Fruit fly (Drosophila melanogaster) whole organism: ENCODE results near the gene c11.1.

ENCODE experiments used
- CG8478 ChIP-seq: fragments of >200 bp; optimal IDR thresholded peaks from 2 replicates; lab custom pipeline; 2018; ENCODE audit warnings: inconsistent platforms
- EcR ChIP-seq, 2 experiments: fragments of >200 bp; optimal IDR thresholded peaks; 2 replicates each; lab custom pipeline; 2017; ENCODE audit warnings: missing biosample characterization in 2 of 2, missing genetic modification characterization in 2 of 2, missing genetic modification reagents in 2 of 2
- pan ChIP-seq: fragments of >200 bp; optimal IDR thresholded peaks from 2 replicates; lab custom pipeline; 2017
- psq ChIP-seq: fragments of >200 bp; optimal IDR thresholded peaks from 2 replicates; lab custom pipeline; 2017
- usp ChIP-seq: fragments of >200 bp; optimal IDR thresholded peaks from 2 replicates; lab custom pipeline; 2017; ENCODE audit warnings: missing biosample characterization, missing genetic modification characterization, mixed read lengths

dm6 chrX:9319140-9319539 lies 36.2 kb upstream of the c11.1 start, which contains the start of the genes c12.1 and c12.2:
- TF ChIP-seq pan (lab: Kevin White, UChicago) (no peak), EcR (GFP tag; optimal IDR thresholded peaks at IDR 0.05; lab: Kevin White, UChicago) (no peak), CG8478 (no peak), usp (no peak), psq (lab: Kevin White, UChicago) (no peak)
